Worm (Caenorhabditis elegans) whole organism, young adult: ENCODE results near the gene hid-1.

Experiments used
- egrh-3 ChIP-seq: fragments of 200-800 bp; sonication (Bioruptor generic); IDR thresholded peaks from 2 replicates; pipeline ENCODE4 v1.3.6; 2022; ENCODE audit warnings: missing genetic modification reagents, missing genetic modification characterization, missing compliant biosample characterization
- him-1 ChIP-seq: sonication (generic microtip); optimal IDR thresholded peaks from 2 replicates; lab custom pipeline; 2016; ENCODE audit warnings: missing genotype, missing genetic modification reagents, missing genetic modification characterization, missing compliant biosample characterization
- rec-8 ChIP-seq, 2 experiments: sonication (generic microtip); optimal IDR thresholded peaks; 2 replicates each; lab custom pipeline; 2016; ENCODE audit warnings: mild to moderate bottlenecking in 2 of 2, missing genetic modification characterization in 2 of 2, missing genetic modification reagents in 2 of 2, missing genotype in 2 of 2, missing biosample characterization in 1 of 2, missing compliant biosample characterization in 1 of 2, moderate library complexity in 1 of 2

DNA sequence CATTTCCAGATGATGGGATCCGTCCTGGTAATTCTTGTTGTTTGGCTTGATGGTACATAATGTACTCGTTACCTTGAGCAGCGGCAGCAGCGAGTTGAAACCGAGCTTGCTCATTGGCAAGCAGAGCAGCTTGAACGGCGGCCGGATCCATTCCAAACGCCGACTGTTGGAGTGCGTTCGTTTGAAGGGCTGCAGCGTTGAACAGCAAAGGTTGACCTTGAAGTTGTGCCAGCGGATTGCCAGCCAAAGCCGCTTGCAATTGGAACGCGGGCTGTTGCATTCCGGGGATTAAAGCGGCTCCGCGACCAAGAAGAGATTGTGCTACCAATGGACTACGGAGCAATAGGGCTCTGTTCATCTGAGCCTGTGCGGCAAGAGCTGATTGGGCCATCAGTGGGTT is 42.7 kb upstream of the hid-1 start:
- no peak for TF ChIP-seq him-1 (tag; lab: Kevin White, UChicago)
- TF ChIP-seq rec-8 (tag; optimal IDR thresholded peaks at IDR 0.05; lab: Kevin White, UChicago), result no peak
- TF ChIP-seq egrh-3 (GFP tag; lab: Robert Waterston, UW), result no peak
